Worm (Caenorhabditis elegans) whole organism, L4/young adult: Measurements from ENCODE around the gene nac-3.

Experiments used
- dao-5 ChIP-seq: sonication (generic microtip); optimal IDR thresholded peaks from 2 replicates; lab custom pipeline; 2016; ENCODE audit warnings: missing genotype, missing genetic modification characterization, moderate library complexity, missing compliant biosample characterization
- him-1 ChIP-seq: sonication (generic microtip); optimal IDR thresholded peaks from 2 replicates; lab custom pipeline; 2016; ENCODE audit warnings: missing genotype, missing genetic modification reagents, missing genetic modification characterization, missing compliant biosample characterization

- TF ChIP-seq him-1 (no peak), dao-5 (tag; lab: Kevin White, UChicago) (no peak)
These were observed 42.0 kb downstream of the nac-3 start for ce11 chrIII:10194569-10194968.
